Worm (Caenorhabditis elegans) whole organism, midembryonic: Measurements from ENCODE around the gene W01F3.2.

Source experiments
- T22C8.4 ChIP-seq: fragments of 200-800 bp; sonication (Bioruptor generic); IDR thresholded peaks from 2 replicates; pipeline ENCODE4 v1.3.6; 2022; ENCODE audit warnings: missing genetic modification characterization, missing compliant biosample characterization
- flt-1 ChIP-seq: fragments of 200-800 bp; sonication (Bioruptor generic); IDR thresholded peaks from 2 replicates; pipeline ENCODE4 v1.3.6; 2022; ENCODE audit warnings: missing genetic modification characterization, missing compliant biosample characterization

DNA sequence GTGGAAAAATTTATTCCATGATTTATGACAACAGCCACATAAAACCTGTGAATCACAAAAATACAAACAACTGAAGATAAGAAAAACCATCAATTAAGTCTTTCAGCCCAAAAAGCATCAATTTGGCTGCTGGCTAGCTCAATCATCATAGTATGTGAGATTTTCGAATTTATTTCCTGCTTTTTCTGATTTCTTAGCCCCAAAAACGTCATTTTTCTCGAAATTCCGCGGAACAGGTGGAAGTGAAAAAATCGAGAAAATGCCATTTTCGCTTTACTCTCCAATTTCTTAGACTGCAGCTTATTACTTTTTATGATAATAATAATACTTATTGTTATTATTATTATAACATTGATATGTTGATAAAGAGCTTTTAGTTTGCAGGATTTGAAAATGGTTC lies 18.2 kb upstream of the W01F3.2 start, which contains the start of gene srxa-15:
- TF ChIP-seq T22C8.4 (GFP tag; lab: Robert Waterston, UW), result no peak
- no peak for TF ChIP-seq flt-1 (GFP tag; lab: Robert Waterston, UW)
